Fruit fly (Drosophila melanogaster): Measurements from ENCODE around the gene CG15772.

Gene CG15772

dm6 chrX:5754837-5755828 is 3.1 kb downstream of the CG15772 start, which contains the start of the genes lin-52 and CG15771 (continued):
- TF ChIP-seq lz (GFP tag; optimal IDR thresholded peaks at IDR 0.05) (peak; percentile 95), salr (GFP tag; optimal IDR thresholded peaks at IDR 0.05) (peak; percentile 83 to 92), CG10631 (GFP tag; optimal IDR thresholded peaks at IDR 0.05) (peak; percentile 95), CG4318 (GFP tag; optimal IDR thresholded peaks at IDR 0.05) (peak; percentile 94), fd85E (GFP tag; optimal IDR thresholded peaks at IDR 0.05) (peak; percentile 89), Sox102F (GFP tag; optimal IDR thresholded peaks at IDR 0.05) (peak; percentile 94), acj6 (GFP tag; optimal IDR thresholded peaks at IDR 0.05) (peak; percentile 96), CG3919 (GFP tag; optimal IDR thresholded peaks at IDR 0.05) (peak; percentile 94), CG6792 (GFP tag; optimal IDR thresholded peaks at IDR 0.05) (peak; percentile 96), net (GFP tag; optimal IDR thresholded peaks at IDR 0.05) (peak; percentile 95), CG1621 (tag; optimal IDR thresholded peaks at IDR 0.05) (peak; percentile 83), pdm3 (GFP tag; optimal IDR thresholded peaks at IDR 0.05) (peak; percentile 96), CG8119 (GFP tag; IDR thresholded peaks at IDR 0.05) (peak; percentile 98), esn (GFP tag; optimal IDR thresholded peaks at IDR 0.05) (peak; percentile 96), CG11902 (GFP tag; optimal IDR thresholded peaks at IDR 0.05) (peak; percentile 89), CG8319 (GFP tag; optimal IDR thresholded peaks at IDR 0.05) (peak; percentile 88), topi (GFP tag; optimal IDR thresholded peaks at IDR 0.05) (peak; percentile 93), CG34406 (GFP tag; optimal IDR thresholded peaks at IDR 0.05) (peak; percentile 94), CG16779 (tag; optimal IDR thresholded peaks at IDR 0.05) (peak; percentile 93), Met (GFP tag; optimal IDR thresholded peaks at IDR 0.05) (peak; percentile 96), Ets21C (GFP tag; optimal IDR thresholded peaks at IDR 0.05) (peak; percentile 86), CG6276 (GFP tag; optimal IDR thresholded peaks at IDR 0.05) (peak; percentile 96), CG31627 (GFP tag; optimal IDR thresholded peaks at IDR 0.05) (peak; percentile 92), CG7368 (GFP tag; optimal IDR thresholded peaks at IDR 0.05) (peak; percentile 91), Hr4 (GFP tag; optimal IDR thresholded peaks at IDR 0.05) (peak; percentile 93), CG11294 (GFP tag; IDR thresholded peaks at IDR 0.05) (peak; percentile 93), CG3032 (tag; optimal IDR thresholded peaks at IDR 0.05) (peak; percentile 96), Eip93F (GFP tag; optimal IDR thresholded peaks at IDR 0.05) (peak; percentile 94), Gug (GFP tag; IDR thresholded peaks at IDR 0.05) (peak; percentile 95), OdsH (GFP tag; optimal IDR thresholded peaks at IDR 0.05) (peak; percentile 96), Sox14 (GFP tag; optimal IDR thresholded peaks at IDR 0.05) (peak; percentile 91), Lpt (GFP tag; optimal IDR thresholded peaks at IDR 0.05) (peak; percentile 94), fd59A (GFP tag; optimal IDR thresholded peaks at IDR 0.05) (peak; percentile 94)

dm6 chrX:5756146-5756545 is 4.1 kb downstream of the CG15772 start:
- TF ChIP-seq vri (GFP tag; optimal IDR thresholded peaks at IDR 0.05) (peak; percentile 39), CG11762 (GFP tag; optimal IDR thresholded peaks at IDR 0.05; ENCODE audit: insufficient read depth) (no peak)

DNA sequence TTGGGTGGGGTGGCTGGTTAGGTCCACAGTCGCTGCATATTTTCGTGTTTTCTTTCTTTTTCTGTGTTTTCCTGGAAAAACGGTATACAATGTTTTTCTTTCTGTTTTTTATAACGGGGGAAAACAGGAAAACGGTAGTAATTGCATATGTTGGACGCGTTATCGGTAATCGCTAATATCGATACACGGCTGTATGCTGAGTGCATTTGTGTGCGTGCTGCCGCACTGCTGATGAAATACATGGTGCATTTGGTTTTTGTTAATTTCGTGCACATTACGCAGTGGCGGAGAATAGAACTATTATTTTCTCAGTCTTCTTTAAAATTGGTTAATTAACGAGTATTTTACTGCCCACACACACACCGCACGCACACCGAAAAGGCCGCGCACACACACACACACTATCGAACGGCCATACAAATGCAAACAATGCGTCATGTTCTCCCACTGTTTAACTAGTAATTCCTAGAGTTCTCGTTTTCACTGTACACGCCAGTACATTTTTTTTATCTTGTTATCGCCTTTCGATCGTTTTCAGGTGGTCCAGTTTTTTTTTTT is 11.5 kb downstream of the CG15772 start:
- TF ChIP-seq CG15336 (GFP tag; IDR thresholded peaks at IDR 0.05) (peak; percentile 12; the same call in 1 of the 2 replicates), cyc (GFP tag; optimal IDR thresholded peaks at IDR 0.05) (no peak), CG6163 (GFP tag; IDR thresholded peaks at IDR 0.05) (0 out of 3 replicates have a peak, but pooled peaks have one; percentile 5), eg (GFP tag; IDR thresholded peaks at IDR 0.05) (no peak)
